Fruit fly (Drosophila melanogaster) whole organism, adult: ENCODE measurements around the gene CG34310.

Source experiments
- CG11617 ChIP-seq: fragments of 200-800 bp; sonication (Bioruptor generic); optimal IDR thresholded peaks from 2 replicates; lab custom pipeline; 2017; ENCODE audit warnings: mild to moderate bottlenecking, missing biosample characterization, missing genetic modification reagents, missing genetic modification characterization
- CG12768 ChIP-seq: fragments of 200-800 bp; sonication (Bioruptor generic); optimal IDR thresholded peaks from 2 replicates; lab custom pipeline; 2017; ENCODE audit warnings: missing biosample characterization, missing genetic modification characterization, mild to moderate bottlenecking, moderate library complexity, missing genetic modification reagents
- CG14711 ChIP-seq: fragments of 200-800 bp; sonication (Bioruptor generic); optimal IDR thresholded peaks from 2 replicates; lab custom pipeline; 2018; ENCODE audit warnings: missing biosample characterization, mild to moderate bottlenecking, missing genetic modification characterization, moderate library complexity
- CG1620 ChIP-seq: fragments of 200-800 bp; sonication (Bioruptor generic); optimal IDR thresholded peaks from 2 replicates; lab custom pipeline; 2016; ENCODE audit warnings: missing biosample characterization, missing genetic modification characterization
- CG33017 ChIP-seq: fragments of 200-800 bp; sonication (Bioruptor generic); optimal IDR thresholded peaks from 2 replicates; lab custom pipeline; 2018; ENCODE audit warnings: missing biosample characterization, mild to moderate bottlenecking, missing genetic modification characterization, moderate library complexity
- CG5204 ChIP-seq: fragments of 200-800 bp; sonication (Bioruptor generic); optimal IDR thresholded peaks from 2 replicates; lab custom pipeline; 2016; ENCODE audit warnings: missing biosample characterization, missing genetic modification characterization
- CG7045 ChIP-seq: fragments of 200-800 bp; sonication (Bioruptor generic); optimal IDR thresholded peaks from 2 replicates; lab custom pipeline; 2017; ENCODE audit warnings: missing biosample characterization, mild to moderate bottlenecking, missing genetic modification characterization
- CG7101 ChIP-seq: fragments of 200-800 bp; sonication (Bioruptor generic); optimal IDR thresholded peaks from 2 replicates; lab custom pipeline; 2018; ENCODE audit warnings: missing biosample characterization, mild to moderate bottlenecking, missing genetic modification characterization, moderate library complexity
- Clk ChIP-seq: fragments of 200-800 bp; sonication (Bioruptor generic); optimal IDR thresholded peaks from 2 replicates; lab custom pipeline; 2017; ENCODE audit warnings: missing biosample characterization, missing genetic modification characterization
- Crg-1 ChIP-seq: fragments of 200-800 bp; sonication (Bioruptor generic); optimal IDR thresholded peaks from 2 replicates; lab custom pipeline; 2016; ENCODE audit warnings: missing biosample characterization, missing genetic modification characterization
- Hr96 ChIP-seq: fragments of 200-800 bp; sonication (Bioruptor generic); optimal IDR thresholded peaks from 2 replicates; lab custom pipeline; 2016; ENCODE audit warnings: missing biosample characterization, missing genetic modification characterization
- Mnt ChIP-seq: fragments of 200-800 bp; sonication (Bioruptor generic); optimal IDR thresholded peaks from 2 replicates; lab custom pipeline; 2016; ENCODE audit warnings: missing biosample characterization, mild to moderate bottlenecking, missing genetic modification characterization
- bab1 ChIP-seq: fragments of 200-800 bp; sonication (Bioruptor generic); optimal IDR thresholded peaks from 3 replicates; lab custom pipeline; 2019; ENCODE audit warnings: missing biosample characterization, mild to moderate bottlenecking, missing genetic modification characterization, moderate library complexity
- cic ChIP-seq: fragments of 200-800 bp; sonication (Bioruptor generic); optimal IDR thresholded peaks from 2 replicates; lab custom pipeline; 2017; ENCODE audit warnings: missing biosample characterization, mild to moderate bottlenecking, missing genetic modification characterization, moderate library complexity
- cnc ChIP-seq, 2 experiments: fragments of >200 bp; optimal IDR thresholded peaks; 2 replicates each; lab custom pipeline; 2017
- kay ChIP-seq: fragments of 200-800 bp; sonication (Bioruptor generic); peaks from one replicate; lab custom pipeline; 2016; ENCODE audit warnings: missing biosample characterization, missing genetic modification characterization, borderline replicate concordance
- ovo ChIP-seq: fragments of 200-800 bp; sonication (Bioruptor generic); optimal IDR thresholded peaks from 2 replicates; lab custom pipeline; 2016; ENCODE audit warnings: missing biosample characterization, missing genetic modification characterization
- pad ChIP-seq: fragments of 200-800 bp; sonication (Bioruptor generic); optimal IDR thresholded peaks from 3 replicates; lab custom pipeline; 2017; ENCODE audit warnings: missing biosample characterization, missing genetic modification characterization, mild to moderate bottlenecking, moderate library complexity, missing genetic modification reagents
- tj ChIP-seq: fragments of 200-800 bp; sonication (Bioruptor generic); optimal IDR thresholded peaks from 3 replicates; lab custom pipeline; 2017; ENCODE audit warnings: missing biosample characterization, mild to moderate bottlenecking, missing genetic modification characterization, moderate library complexity
- toe ChIP-seq: fragments of 200-800 bp; sonication (Bioruptor generic); optimal IDR thresholded peaks from 2 replicates; lab custom pipeline; 2016; ENCODE audit warnings: missing biosample characterization, missing genetic modification characterization

Gene CG34310

dm6 chr2L:6656264-6656676, 7.2 kb upstream of the CG34310 start, which contains the start of gene CG31633:
CG31633 (minus strand) TSS chr2L:6656321.
- TF ChIP-seq CG7101 (tag; lab: Kevin White, UChicago) (no peak), bab1 (no peak), tj (GFP tag; lab: Kevin White, UChicago) (no peak), Clk (GFP tag; lab: Kevin White, UChicago) (no peak), CG1620 (GFP tag; lab: Kevin White, UChicago) (no peak), CG14711 (tag; lab: Kevin White, UChicago) (no peak), CG7045 (GFP tag; lab: Kevin White, UChicago) (no peak), cnc (optimal IDR thresholded peaks at IDR 0.05; lab: Kevin White, UChicago) (no peak), pad (GFP tag; lab: Kevin White, UChicago) (no peak), CG11617 (GFP tag; lab: Kevin White, UChicago) (no peak), ovo (GFP tag; lab: Kevin White, UChicago) (no peak), CG5204 (GFP tag; lab: Kevin White, UChicago) (no peak), CG33017 (tag; lab: Kevin White, UChicago) (no peak), kay (GFP tag; lab: Kevin White, UChicago) (no peak), Crg-1 (GFP tag; lab: Kevin White, UChicago) (no peak), CG12768 (GFP tag; lab: Kevin White, UChicago) (no peak)

DNA sequence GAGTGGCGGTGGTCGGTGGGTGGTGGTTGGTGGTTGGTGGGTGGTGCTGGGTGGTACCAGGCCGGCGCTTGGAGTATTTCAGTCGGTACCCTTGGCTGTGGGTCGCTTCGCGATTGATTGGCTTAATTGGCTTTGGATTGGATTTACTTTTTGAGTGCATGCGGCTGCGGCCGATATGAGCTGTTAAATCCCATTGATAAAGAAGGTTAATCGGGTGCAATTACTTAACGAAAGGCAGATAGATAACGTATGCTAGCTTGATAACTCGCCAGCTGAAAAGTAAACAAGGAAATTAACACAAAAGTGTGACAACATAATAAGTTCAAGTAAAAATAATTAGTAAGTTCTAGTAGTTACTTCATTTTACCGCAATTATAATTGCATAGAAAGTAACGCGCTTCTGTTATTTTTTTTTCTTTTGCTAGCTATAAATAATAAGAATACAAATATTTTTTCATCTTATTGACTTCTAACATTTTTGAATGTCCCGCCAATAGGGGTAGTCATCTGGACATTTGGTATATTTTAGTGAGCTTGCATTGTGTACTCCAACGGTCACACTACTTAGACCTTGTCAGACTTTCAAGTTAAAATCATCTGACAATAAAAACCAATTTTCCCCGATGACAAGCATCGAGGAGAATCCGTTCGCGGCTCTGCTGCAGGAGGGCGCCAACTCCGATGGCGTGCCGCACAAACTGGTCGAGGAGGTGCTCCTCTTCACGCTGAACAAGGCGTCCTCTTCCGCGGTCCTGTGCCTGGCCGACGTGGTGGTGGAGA, 5.3 kb upstream of the CG34310 start, which contains the start of the genes CG31636 and Ube4A:
Gene CG31636, minus strand, starts transcription at position 184 of the 780 bp plus-strand sequence.
Gene Ube4A, plus strand, starts transcription at position 549 of the 780 bp plus-strand sequence.
- TF ChIP-seq CG14711 (tag; lab: Kevin White, UChicago) (no peak), cic (GFP tag; lab: Kevin White, UChicago) (peak; percentile 8), CG7101 (tag; lab: Kevin White, UChicago) (no peak), Hr96 (GFP tag; lab: Kevin White, UChicago) (no peak), kay (GFP tag; lab: Kevin White, UChicago) (no peak)

DNA sequence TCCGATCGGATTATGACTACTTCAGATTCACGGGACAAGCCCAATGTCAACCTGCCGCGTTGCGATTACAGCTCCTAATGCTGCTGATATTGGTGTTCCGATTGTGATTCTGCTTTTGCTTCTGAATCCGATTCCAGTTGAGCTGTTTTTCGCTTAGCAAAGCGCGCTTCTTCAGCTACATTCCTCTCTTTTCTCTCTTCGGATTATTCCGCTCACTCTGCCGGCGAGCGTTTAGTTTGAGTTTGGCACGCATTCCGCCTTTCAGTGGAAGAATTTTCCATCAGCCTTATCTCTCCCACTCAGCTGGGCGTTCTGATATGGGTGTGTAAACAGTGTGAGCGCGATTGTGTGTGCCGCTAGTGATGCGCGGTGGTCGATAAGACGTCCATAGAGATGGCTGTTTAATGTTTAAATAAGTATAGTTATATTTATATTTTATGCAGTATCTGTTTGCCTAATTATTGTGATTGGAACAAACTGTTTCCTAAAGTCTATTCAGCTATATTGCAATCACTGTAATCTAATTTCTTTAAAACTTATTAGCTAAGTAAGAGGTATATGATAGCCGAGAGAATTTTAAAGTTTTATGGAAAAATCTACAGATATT, 4.4 kb downstream of the CG34310 start, which contains the start of gene Galt:
Gene Galt, minus strand, starts transcription at position 315 of the 607 bp plus-strand sequence.
- TF ChIP-seq CG7045 (GFP tag; lab: Kevin White, UChicago) (peak; percentile 6), CG12768 (GFP tag; lab: Kevin White, UChicago) (peak; percentile 57), toe (GFP tag; lab: Kevin White, UChicago) (no peak), Hr96 (GFP tag; lab: Kevin White, UChicago) (peak; percentile 25), kay (GFP tag; lab: Kevin White, UChicago) (no peak), pad (GFP tag; lab: Kevin White, UChicago) (no peak), CG33017 (tag; lab: Kevin White, UChicago) (peak; percentile 53), Clk (GFP tag; lab: Kevin White, UChicago) (no peak), ovo (GFP tag; lab: Kevin White, UChicago) (peak; percentile 41), CG7101 (tag; lab: Kevin White, UChicago) (peak; percentile 63), Crg-1 (GFP tag; lab: Kevin White, UChicago) (peak; percentile 16), cic (GFP tag; lab: Kevin White, UChicago) (peak; percentile 72), CG14711 (tag; lab: Kevin White, UChicago) (peak; percentile 23), tj (GFP tag; lab: Kevin White, UChicago) (peak; percentile 84), Mnt (GFP tag; lab: Kevin White, UChicago) (peak; percentile 59), CG5204 (GFP tag; lab: Kevin White, UChicago) (no peak), cnc (optimal IDR thresholded peaks at IDR 0.05; lab: Kevin White, UChicago) (no peak), CG1620 (GFP tag; lab: Kevin White, UChicago) (no peak), bab1 (peak; percentile 6), CG11617 (GFP tag; lab: Kevin White, UChicago) (peak; percentile 64)

DNA sequence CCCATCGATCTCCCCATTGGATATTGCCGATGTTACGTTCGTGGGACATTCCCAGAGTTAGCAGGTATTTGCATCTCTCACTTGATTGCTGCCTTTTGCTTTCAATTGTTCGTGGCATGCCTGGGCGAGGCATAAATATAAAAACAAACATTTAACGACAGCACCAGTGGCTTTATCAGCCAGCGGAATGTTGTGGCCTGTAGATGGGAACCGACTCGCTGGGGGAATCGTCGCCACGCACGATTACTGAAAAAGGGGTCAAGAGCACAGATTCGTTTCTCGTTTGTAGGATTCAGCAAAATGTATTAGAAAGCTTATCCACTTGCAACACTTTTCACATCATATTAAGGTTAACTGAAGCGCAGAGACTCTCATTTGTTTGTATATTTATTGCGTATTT, 7.9 kb downstream of the CG34310 start:
- TF ChIP-seq tj (GFP tag; lab: Kevin White, UChicago) (no peak), kay (GFP tag; lab: Kevin White, UChicago) (no peak), CG12768 (GFP tag; lab: Kevin White, UChicago) (no peak), pad (GFP tag; lab: Kevin White, UChicago) (no peak), toe (GFP tag; lab: Kevin White, UChicago) (no peak), CG7045 (GFP tag; lab: Kevin White, UChicago) (no peak), cnc (optimal IDR thresholded peaks at IDR 0.05; lab: Kevin White, UChicago) (no peak), Mnt (GFP tag; lab: Kevin White, UChicago) (no peak), Hr96 (GFP tag; lab: Kevin White, UChicago) (no peak)

- TF ChIP-seq CG7101 (tag; lab: Kevin White, UChicago), result peak; percentile 64
- peak; percentile 68 for TF ChIP-seq Clk (GFP tag; lab: Kevin White, UChicago)
- TF ChIP-seq tj (GFP tag; lab: Kevin White, UChicago), result peak; percentile 68
- peak; percentile 62 for TF ChIP-seq cic (GFP tag; lab: Kevin White, UChicago)
- TF ChIP-seq CG1620 (GFP tag; lab: Kevin White, UChicago), result peak; percentile 66
- peak; percentile 39 for TF ChIP-seq bab1
- no peak for TF ChIP-seq toe (GFP tag; lab: Kevin White, UChicago)
- peak; percentile 79 for TF ChIP-seq CG7045 (GFP tag; lab: Kevin White, UChicago)
- TF ChIP-seq Mnt (GFP tag; lab: Kevin White, UChicago), result peak; percentile 64
- TF ChIP-seq Hr96 (GFP tag; lab: Kevin White, UChicago), result no peak
- TF ChIP-seq CG14711 (tag; lab: Kevin White, UChicago), result peak; percentile 61
- no peak for TF ChIP-seq CG5204 (GFP tag; lab: Kevin White, UChicago)
- TF ChIP-seq Crg-1 (GFP tag; lab: Kevin White, UChicago), result peak; percentile 64
- TF ChIP-seq cnc (optimal IDR thresholded peaks at IDR 0.05; lab: Kevin White, UChicago), result peak; percentile 29 to 75
- TF ChIP-seq kay (GFP tag; lab: Kevin White, UChicago), result no peak
- TF ChIP-seq CG33017 (tag; lab: Kevin White, UChicago), result peak; percentile 11
- peak; percentile 97 for TF ChIP-seq pad (GFP tag; lab: Kevin White, UChicago)
- TF ChIP-seq CG12768 (GFP tag; lab: Kevin White, UChicago), result peak; percentile 70
- TF ChIP-seq CG11617 (GFP tag; lab: Kevin White, UChicago), result peak; percentile 72
- peak; percentile 41 for TF ChIP-seq ovo (GFP tag; lab: Kevin White, UChicago)
Measured at dm6 chr2L:6673211-6674012, 9.9 kb downstream of the CG34310 start, which contains the start of gene Spn27A. Spn27A (minus strand) TSS chr2L:6673347.
